Worm (Caenorhabditis elegans): ENCODE results near the gene F14F7.5.

DNA sequence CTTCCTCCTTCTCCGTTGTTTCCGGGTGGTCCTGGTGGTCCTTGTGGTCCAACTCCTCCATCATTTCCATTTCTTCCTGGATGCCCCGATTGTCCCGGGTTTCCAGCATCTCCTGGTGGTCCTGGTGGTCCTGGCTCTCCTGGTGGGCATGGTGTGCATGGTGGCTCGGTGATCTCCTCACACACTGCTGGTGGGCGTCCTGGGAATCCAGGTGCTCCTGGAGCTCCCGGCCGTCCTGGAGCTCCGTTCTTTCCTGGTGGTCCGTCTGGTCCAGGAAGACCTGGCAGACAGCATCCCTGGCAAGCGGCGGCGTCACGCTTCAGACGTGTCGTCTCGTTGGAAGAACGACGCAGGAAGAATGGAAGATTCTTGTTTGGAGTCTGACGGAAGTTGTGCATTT is 38.7 kb upstream of the F14F7.5 start:
- TF ChIP-seq him-1 (tag; optimal IDR thresholded peaks at IDR 0.05) (no peak), dao-5 (tag; optimal IDR thresholded peaks at IDR 0.05) (no peak), W03F9.2 (tag; optimal IDR thresholded peaks at IDR 0.05) (no peak)
